Worm (Caenorhabditis elegans): ENCODE results near the gene C28H8.2.

DNA sequence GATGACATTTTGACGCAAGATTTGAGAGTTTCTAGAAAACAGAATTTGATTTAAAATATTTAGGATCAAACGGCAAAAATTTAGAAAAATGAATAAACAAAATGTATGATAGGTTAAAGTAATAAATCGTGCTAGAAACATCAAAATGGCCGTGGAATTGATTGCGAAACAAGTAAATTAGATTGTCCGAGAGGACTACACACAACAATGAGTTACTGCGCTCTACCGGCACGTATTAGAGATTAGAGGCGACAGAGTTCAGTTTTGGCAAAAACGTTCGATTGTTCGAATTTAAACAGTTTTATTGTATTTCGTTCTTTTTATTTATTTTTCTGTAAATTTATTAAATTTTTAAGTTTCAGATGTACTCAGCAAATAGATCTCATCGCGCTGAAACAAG lies 5.6 kb downstream of the C28H8.2 start, which contains the start of the genes dnc-2 and bcl-7:
- no peak for TF ChIP-seq flt-1 (GFP tag; IDR thresholded peaks at IDR 0.05)
- no peak for TF ChIP-seq ztf-23 (GFP tag; IDR thresholded peaks at IDR 0.05)
- no peak for TF ChIP-seq cog-1 (tag; optimal IDR thresholded peaks at IDR 0.05)
